Worm (Caenorhabditis elegans) whole organism, mixed stage, embryonic: ENCODE data around the gene R10E12.2.

ENCODE experiments used
- M03D4.4 ChIP-seq: sonication (generic microtip); optimal IDR thresholded peaks from 2 replicates; lab custom pipeline; 2017; ENCODE audit warnings: mild to moderate bottlenecking, missing genetic modification characterization, missing compliant biosample characterization
- bed-3 ChIP-seq: fragments of 200-800 bp; sonication (Bioruptor generic); optimal IDR thresholded peaks from 3 replicates; lab custom pipeline; 2018; ENCODE audit warnings: mild to moderate bottlenecking, missing genetic modification characterization, moderate library complexity, missing compliant biosample characterization
- blmp-1 ChIP-seq: fragments of 150-350 bp; optimal IDR thresholded peaks from 2 replicates; lab custom pipeline; 2014; ENCODE audit warnings: missing biosample characterization, missing genetic modification characterization
- ceh-39 ChIP-seq: fragments of 150-350 bp; optimal IDR thresholded peaks from 2 replicates; lab custom pipeline; 2014; ENCODE audit warnings: missing biosample characterization, missing genetic modification characterization
- ceh-43 ChIP-seq: fragments of 200-800 bp; sonication (Bioruptor generic); optimal IDR thresholded peaks from 2 replicates; lab custom pipeline; 2018; ENCODE audit warnings: mild to moderate bottlenecking, missing genetic modification characterization, moderate library complexity, missing compliant biosample characterization
- ceh-83 ChIP-seq: fragments of 200-800 bp; sonication (Bioruptor generic); optimal IDR thresholded peaks from 2 replicates; lab custom pipeline; 2018; ENCODE audit warnings: mild to moderate bottlenecking, missing genetic modification characterization, missing compliant biosample characterization
- cnd-1 ChIP-seq: fragments of 200-800 bp; sonication (Bioruptor generic); optimal IDR thresholded peaks from 2 replicates; lab custom pipeline; 2018; ENCODE audit warnings: mild to moderate bottlenecking, missing genetic modification characterization, missing compliant biosample characterization
- drap-1 ChIP-seq: fragments of 200-800 bp; sonication (Bioruptor generic); optimal IDR thresholded peaks from 3 replicates; lab custom pipeline; 2018; ENCODE audit warnings: mild to moderate bottlenecking, missing genetic modification characterization, missing compliant biosample characterization
- elt-1 ChIP-seq: sonication (generic microtip); optimal IDR thresholded peaks from 2 replicates; lab custom pipeline; 2017; ENCODE audit warnings: missing genetic modification characterization, mild to moderate bottlenecking, missing compliant biosample characterization, antibody characterized with exemption, moderate library complexity, borderline replicate concordance; ENCODE audit not compliant: insufficient read depth
- elt-3 ChIP-seq: fragments of 150-350 bp; optimal IDR thresholded peaks from 2 replicates; lab custom pipeline; 2014; ENCODE audit warnings: missing biosample characterization, missing genetic modification characterization
- flh-1 ChIP-seq: fragments of 200-800 bp; sonication (Bioruptor generic); optimal IDR thresholded peaks from 2 replicates; lab custom pipeline; 2018; ENCODE audit warnings: mild to moderate bottlenecking, missing genetic modification characterization, moderate library complexity, missing compliant biosample characterization
- hlh-1 ChIP-seq: fragments of 150-350 bp; optimal IDR thresholded peaks from 2 replicates; lab custom pipeline; 2014; ENCODE audit warnings: missing biosample characterization, missing genetic modification reagents, missing genetic modification characterization
- lin-13 ChIP-seq: fragments of 150-350 bp; optimal IDR thresholded peaks from 2 replicates; lab custom pipeline; 2014; ENCODE audit warnings: missing biosample characterization, missing genetic modification characterization
- lin-32 ChIP-seq: fragments of 200-800 bp; sonication (Bioruptor generic); optimal IDR thresholded peaks from 2 replicates; lab custom pipeline; 2018; ENCODE audit warnings: mild to moderate bottlenecking, missing genetic modification characterization, missing compliant biosample characterization
- lsy-2 ChIP-seq: fragments of 150-350 bp; optimal IDR thresholded peaks from 2 replicates; lab custom pipeline; 2014; ENCODE audit warnings: missing biosample characterization, missing genetic modification characterization
- mep-1 ChIP-seq: fragments of 150-350 bp; optimal IDR thresholded peaks from 2 replicates; lab custom pipeline; 2017; ENCODE audit warnings: missing biosample characterization, missing genetic modification reagents, missing genetic modification characterization, inconsistent platforms
- mls-2 ChIP-seq: sonication (generic microtip); optimal IDR thresholded peaks from 2 replicates; lab custom pipeline; 2016; ENCODE audit warnings: mild to moderate bottlenecking, missing genetic modification characterization, moderate library complexity, missing compliant biosample characterization
- nhr-12 ChIP-seq: fragments of 150-350 bp; optimal IDR thresholded peaks from 2 replicates; lab custom pipeline; 2014; ENCODE audit warnings: missing biosample characterization, missing genetic modification characterization
- nhr-76 ChIP-seq: sonication (generic microtip); optimal IDR thresholded peaks from 2 replicates; lab custom pipeline; 2017; ENCODE audit warnings: missing biosample characterization, missing genetic modification characterization
- pha-4 ChIP-seq: fragments of 150-350 bp; optimal IDR thresholded peaks from 2 replicates; lab custom pipeline; 2018; ENCODE audit warnings: missing biosample characterization, missing genetic modification reagents, missing genetic modification characterization
- sem-2 ChIP-seq: fragments of 200-800 bp; sonication (Bioruptor generic); optimal IDR thresholded peaks from 2 replicates; lab custom pipeline; 2018; ENCODE audit warnings: mild to moderate bottlenecking, missing genetic modification characterization, missing compliant biosample characterization
- sptf-1 ChIP-seq: sonication (generic microtip); optimal IDR thresholded peaks from 2 replicates; lab custom pipeline; 2017; ENCODE audit warnings: mild to moderate bottlenecking, missing genetic modification characterization, moderate library complexity, missing compliant biosample characterization
- tbx-8 ChIP-seq: fragments of 200-800 bp; sonication (Bioruptor generic); optimal IDR thresholded peaks from 2 replicates; lab custom pipeline; 2018; ENCODE audit warnings: mild to moderate bottlenecking, missing genetic modification characterization, moderate library complexity, missing compliant biosample characterization
- unc-39 ChIP-seq: fragments of 150-350 bp; optimal IDR thresholded peaks from 2 replicates; lab custom pipeline; 2014; ENCODE audit warnings: missing biosample characterization, missing genetic modification characterization
- zip-8 ChIP-seq: fragments of 150-350 bp; optimal IDR thresholded peaks from 2 replicates; lab custom pipeline; 2014; ENCODE audit warnings: missing biosample characterization, missing genetic modification characterization
- ztf-11 ChIP-seq: fragments of 150-350 bp; optimal IDR thresholded peaks from 2 replicates; lab custom pipeline; 2014; ENCODE audit warnings: missing biosample characterization, missing genetic modification characterization

The R10E12.2 gene

ce11 chrIII:9922874-9923273 lies 50.8 kb downstream of the R10E12.2 start, which contains the start of gene cbp-2:
Gene cbp-2 (plus strand): TSS chrIII:9923174.
- no peak for TF ChIP-seq zip-8 (tag; lab: Kevin White, UChicago)

- TF ChIP-seq elt-3 (tag; lab: Kevin White, UChicago): no peak
- no peak for TF ChIP-seq M03D4.4
- no peak for TF ChIP-seq nhr-12 (tag; lab: Kevin White, UChicago)
- TF ChIP-seq mls-2: no peak
- TF ChIP-seq mep-1 (tag; lab: Kevin White, UChicago): no peak
- TF ChIP-seq ceh-39: no peak
- TF ChIP-seq tbx-8 (GFP tag; lab: Kevin White, UChicago): no peak
- no peak for TF ChIP-seq bed-3 (GFP tag; lab: Kevin White, UChicago)
- TF ChIP-seq unc-39 (tag; lab: Kevin White, UChicago): no peak
- no peak for TF ChIP-seq drap-1
- no peak for TF ChIP-seq pha-4 (tag; lab: Kevin White, UChicago)
- no peak for TF ChIP-seq zip-8 (tag; lab: Kevin White, UChicago)
- TF ChIP-seq ceh-43 (GFP tag; lab: Kevin White, UChicago): no peak
- no peak for TF ChIP-seq elt-1
- TF ChIP-seq blmp-1: no peak
- TF ChIP-seq flh-1 (GFP tag; lab: Kevin White, UChicago): no peak
- TF ChIP-seq lin-13 (tag; lab: Kevin White, UChicago): no peak
- TF ChIP-seq, all 35 proteins: peak for 0
These were observed 51.4 kb downstream of the R10E12.2 start for ce11 chrIII:9922310-9922709.

ce11 chrIII:9920764-9921163 lies 52.9 kb downstream of the R10E12.2 start, which contains the start of gene F40F12.3:
Gene F40F12.3 (minus strand): TSS chrIII:9920864.
- TF ChIP-seq pha-4 (tag; lab: Kevin White, UChicago): no peak
- no peak for TF ChIP-seq ztf-11 (tag; lab: Kevin White, UChicago)
- TF ChIP-seq ceh-83 (GFP tag; lab: Kevin White, UChicago): no peak
- TF ChIP-seq zip-8 (tag; lab: Kevin White, UChicago): no peak
- TF ChIP-seq sptf-1 (tag; lab: Kevin White, UChicago): no peak
- TF ChIP-seq drap-1: no peak
- no peak for TF ChIP-seq nhr-12 (tag; lab: Kevin White, UChicago)
- TF ChIP-seq elt-3 (tag; lab: Kevin White, UChicago): no peak
- TF ChIP-seq sem-2 (GFP tag; lab: Kevin White, UChicago): no peak
- TF ChIP-seq M03D4.4: no peak
- TF ChIP-seq lin-32 (GFP tag; lab: Kevin White, UChicago): no peak
- TF ChIP-seq, all 35 proteins: peak for 0

ce11 chrIII:9913722-9914121 lies 59.9 kb downstream of the R10E12.2 start, which contains the start of gene cbp-3:
Gene cbp-3 (plus strand): TSS chrIII:9913993.
- TF ChIP-seq ztf-11 (tag; lab: Kevin White, UChicago) (no peak), zip-8 (tag; lab: Kevin White, UChicago) (no peak), cnd-1 (tag; lab: Kevin White, UChicago) (no peak), sem-2 (GFP tag; lab: Kevin White, UChicago) (no peak), ceh-43 (GFP tag; lab: Kevin White, UChicago) (no peak), hlh-1 (no peak), lsy-2 (tag; lab: Kevin White, UChicago) (no peak), mls-2 (no peak), nhr-76 (tag; lab: Kevin White, UChicago) (no peak), M03D4.4 (no peak), tbx-8 (GFP tag; lab: Kevin White, UChicago) (no peak), drap-1 (no peak)
